Worm (Caenorhabditis elegans): Measurements from ENCODE around the gene Y58A7A.2.

ce11 chrV:5088311-5088710, 16.3 kb upstream of the Y58A7A.2 start:
- no peak for TF ChIP-seq unc-62 (GFP tag; optimal IDR thresholded peaks at IDR 0.05)
- no peak for TF ChIP-seq pha-4 (tag; optimal IDR thresholded peaks at IDR 0.05)
- TF ChIP-seq nhr-28 (tag; optimal IDR thresholded peaks at IDR 0.05), result no peak
- no peak for TF ChIP-seq skn-1 (tag; optimal IDR thresholded peaks at IDR 0.05)
- TF ChIP-seq snpc-4 (tag; optimal IDR thresholded peaks at IDR 0.05), result no peak

All from whole organism, L3 larva.